Fruit fly (Drosophila melanogaster): ENCODE measurements around the gene Dab.

The Dab gene

DNA sequence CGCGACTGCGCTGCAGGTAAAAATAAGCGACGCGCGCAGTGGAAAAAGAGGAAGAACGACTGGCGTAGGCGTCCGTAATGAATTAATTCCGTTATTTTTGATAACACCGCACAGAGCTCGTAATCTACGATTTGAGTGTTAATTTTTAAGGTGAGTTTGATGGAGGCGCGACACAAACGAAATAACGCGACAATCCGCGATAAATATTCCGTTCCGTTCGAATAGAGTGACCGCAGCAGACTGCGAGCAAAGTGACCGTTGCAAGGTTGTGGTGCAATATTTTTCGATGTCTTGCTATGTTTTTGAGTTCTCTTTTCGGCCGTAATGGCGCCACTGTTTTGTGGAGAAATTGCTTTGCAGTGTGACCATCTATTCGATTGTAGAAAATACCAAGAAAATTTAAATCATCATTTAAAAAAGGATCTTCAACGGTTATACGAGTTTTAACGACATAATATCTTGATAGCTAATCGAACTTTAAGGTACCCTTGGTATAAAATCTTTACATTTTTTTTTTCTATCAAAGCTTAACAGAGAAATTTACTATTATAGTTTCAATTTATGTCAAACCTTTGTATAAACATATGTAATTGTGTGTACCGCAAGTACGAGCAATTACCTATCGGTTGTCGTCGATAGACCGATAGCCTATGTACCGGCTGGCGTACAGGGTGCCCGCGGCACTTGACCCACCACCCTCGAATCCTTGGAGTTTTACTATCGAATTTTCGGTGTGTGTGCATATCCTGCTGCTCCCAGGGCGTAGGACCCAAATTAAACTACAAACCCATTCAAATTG lies at the start of gene Dab, which contains the start of the genes CG43954 and Lasp (continued):
- peak; percentile 61 for TF ChIP-seq mirr (GFP tag; optimal IDR thresholded peaks at IDR 0.05)
- TF ChIP-seq gce (GFP tag; IDR thresholded peaks at IDR 0.05) = 0 out of 3 replicates have a peak, but pooled peaks have one; percentile 36
- peak; percentile 85 for TF ChIP-seq MTF-1 (GFP tag; optimal IDR thresholded peaks at IDR 0.05; ENCODE audit: borderline replicate concordance)
- TF ChIP-seq run (tag; optimal IDR thresholded peaks at IDR 0.05) = peak; percentile 25
- TF ChIP-seq CG32772 (GFP tag; IDR thresholded peaks at IDR 0.05) = no peak
- no peak for TF ChIP-seq Max (GFP tag; optimal IDR thresholded peaks at IDR 0.05)
- TF ChIP-seq unpg (GFP tag; optimal IDR thresholded peaks at IDR 0.05) = peak; percentile 32
- TF ChIP-seq CG17359 (tag; optimal IDR thresholded peaks at IDR 0.05) = peak; percentile 22
- TF ChIP-seq Dip3 (GFP tag; optimal IDR thresholded peaks at IDR 0.05) = no peak
- TF ChIP-seq CG3065 (GFP tag; optimal IDR thresholded peaks at IDR 0.05) = peak; percentile 24
- peak; percentile 8; the same call in 1 of the 2 replicates for TF ChIP-seq tna (GFP tag; IDR thresholded peaks at IDR 0.05; ENCODE audit: partially characterized antibody)
- peak; percentile 25 for TF ChIP-seq CG8089 (GFP tag; optimal IDR thresholded peaks at IDR 0.05)
- TF ChIP-seq CTCF (GFP tag; optimal IDR thresholded peaks at IDR 0.05) = peak; percentile 96
- TF ChIP-seq br (optimal IDR thresholded peaks at IDR 0.05) = no peak
- no peak for TF ChIP-seq CG7357 (GFP tag; IDR thresholded peaks at IDR 0.05)
- peak; percentile 55 for TF ChIP-seq CG13296 (GFP tag; optimal IDR thresholded peaks at IDR 0.05)
- TF ChIP-seq ftz-f1 (GFP tag; optimal IDR thresholded peaks at IDR 0.05) = peak; percentile 81
- peak; percentile 38 for TF ChIP-seq CG9727 (GFP tag; optimal IDR thresholded peaks at IDR 0.05)
- TF ChIP-seq CG12236 (GFP tag; optimal IDR thresholded peaks at IDR 0.05) = no peak
- no peak for TF ChIP-seq Oli (tag; optimal IDR thresholded peaks at IDR 0.05)
- no peak for TF ChIP-seq CG13775 (GFP tag; optimal IDR thresholded peaks at IDR 0.05)
- peak; percentile 24 for TF ChIP-seq caup (GFP tag; optimal IDR thresholded peaks at IDR 0.05; ENCODE audit: severe bottlenecking)
- peak; percentile 22; the same call in 1 of the 2 replicates for TF ChIP-seq CG5953 (GFP tag; IDR thresholded peaks at IDR 0.05)
- TF ChIP-seq kay (GFP tag; optimal IDR thresholded peaks at IDR 0.05) = no peak
- TF ChIP-seq Sox102F (GFP tag; optimal IDR thresholded peaks at IDR 0.05) = no peak
- no peak for TF ChIP-seq Poxn (GFP tag; IDR thresholded peaks at IDR 0.05)
- TF ChIP-seq ems (GFP tag; optimal IDR thresholded peaks at IDR 0.05) = no peak
- TF ChIP-seq Nf-YC (tag; optimal IDR thresholded peaks at IDR 0.05) = peak; percentile 8
- no peak for TF ChIP-seq esg (GFP tag; conservative IDR thresholded peaks at IDR 0.05)
- peak in 1 of 2 experiments; percentile 68 for TF ChIP-seq crp (GFP tag; optimal IDR thresholded peaks at IDR 0.05)
- peak; percentile 5 for TF ChIP-seq Six4 (GFP tag; optimal IDR thresholded peaks at IDR 0.05)
- TF ChIP-seq chinmo (GFP tag; IDR thresholded peaks at IDR 0.05; ENCODE audit: partially characterized antibody) = peak; percentile 99
- peak; percentile 36 for TF ChIP-seq CG4617 (GFP tag; optimal IDR thresholded peaks at IDR 0.05; ENCODE audit: borderline replicate concordance)
- no peak for TF ChIP-seq CG14965 (GFP tag; optimal IDR thresholded peaks at IDR 0.05; ENCODE audit: borderline replicate concordance)
- peak; percentile 97 for TF ChIP-seq CG9797 (GFP tag; optimal IDR thresholded peaks at IDR 0.05)
- no peak for TF ChIP-seq crol (GFP tag; IDR thresholded peaks at IDR 0.05)
- peak; percentile 49 for TF ChIP-seq Sry-δ (GFP tag; optimal IDR thresholded peaks at IDR 0.05)
- peak; percentile 22; the same call in 1 of the 3 replicates for TF ChIP-seq row (GFP tag; IDR thresholded peaks at IDR 0.05)
- no peak for TF ChIP-seq CG6813 (GFP tag; optimal IDR thresholded peaks at IDR 0.05)
- no peak for TF ChIP-seq bab2 (GFP tag; optimal IDR thresholded peaks at IDR 0.05)
- TF ChIP-seq CG18764 (GFP tag; optimal IDR thresholded peaks at IDR 0.05) = no peak
